Fruit fly (Drosophila melanogaster): ENCODE data around the gene p38c.

p38c gene

dm6 chr3R:24150103-24150502, at the start of gene p38c:
Gene p38c, minus strand, starts transcription at chr3R:24150203.
- TF ChIP-seq CG17801 (GFP tag; optimal IDR thresholded peaks at IDR 0.05; ENCODE audit: partially characterized antibody) = no peak

- TF ChIP-seq CG17801 (GFP tag; optimal IDR thresholded peaks at IDR 0.05; ENCODE audit: partially characterized antibody) = peak; percentile 93
These were observed 43.4 kb upstream of the p38c start, which contains the start of the genes SMC6 and CG6204 for dm6 chr3R:24193373-24193879. Gene SMC6, minus strand, starts transcription at chr3R:24193423. Gene CG6204, plus strand, starts transcription at chr3R:24193832.

dm6 chr3R:24188619-24189018, 38.6 kb upstream of the p38c start, which contains the start of gene CG5515:
Gene CG5515, minus strand, starts transcription at chr3R:24188896.
- peak; percentile 92 for TF ChIP-seq CG17801 (GFP tag; optimal IDR thresholded peaks at IDR 0.05; ENCODE audit: partially characterized antibody)

- no peak for TF ChIP-seq CG17801 (GFP tag; optimal IDR thresholded peaks at IDR 0.05; ENCODE audit: partially characterized antibody)
These were observed 36.2 kb upstream of the p38c start, which contains the start of gene mora for dm6 chr3R:24186188-24186587. Gene mora, plus strand, starts transcription at chr3R:24186359.

dm6 chr3R:24172379-24172778, 22.4 kb upstream of the p38c start, which contains the start of gene CG13606:
Gene CG13606, plus strand, starts transcription at chr3R:24172628.
- TF ChIP-seq CG17801 (GFP tag; optimal IDR thresholded peaks at IDR 0.05; ENCODE audit: partially characterized antibody) = no peak

- TF ChIP-seq CG17801 (GFP tag; optimal IDR thresholded peaks at IDR 0.05; ENCODE audit: partially characterized antibody) = peak; percentile 60
These were observed 19.4 kb upstream of the p38c start, which contains the start of gene CG5510 for dm6 chr3R:24169362-24169761. Gene CG5510, minus strand, starts transcription at chr3R:24169562.

dm6 chr3R:24163556-24164022, 13.6 kb upstream of the p38c start, which contains the start of gene Apc2:
Gene Apc2, plus strand, starts transcription at chr3R:24163966.
- TF ChIP-seq CG17801 (GFP tag; optimal IDR thresholded peaks at IDR 0.05; ENCODE audit: partially characterized antibody) = peak; percentile 50

- TF ChIP-seq CG17801 (GFP tag; optimal IDR thresholded peaks at IDR 0.05; ENCODE audit: partially characterized antibody) = no peak
These were observed 13.0 kb upstream of the p38c start, which contains the start of gene mRpS24 for dm6 chr3R:24162774-24163555. Gene mRpS24, minus strand, starts transcription at chr3R:24163545.

dm6 chr3R:24161173-24161811, 11.3 kb upstream of the p38c start, which contains the start of the genes Myo95E and TBC1d7:
Gene Myo95E, minus strand, starts transcription at chr3R:24161498.
Gene TBC1d7, plus strand, starts transcription at chr3R:24161727.
- TF ChIP-seq CG17801 (GFP tag; optimal IDR thresholded peaks at IDR 0.05; ENCODE audit: partially characterized antibody) = peak; percentile 91

dm6 chr3R:24151924-24152809, 2.2 kb upstream of the p38c start, which contains the start of the genes p38a and CG6178:
Gene p38a, minus strand, starts transcription at chr3R:24152321.
Gene CG6178, plus strand, starts transcription at chr3R:24152347.
- peak; percentile 99 for TF ChIP-seq CG17801 (GFP tag; optimal IDR thresholded peaks at IDR 0.05; ENCODE audit: partially characterized antibody)

dm6 chr3R:24148838-24149237, 1.2 kb downstream of the p38c start, which contains the start of gene Slimp:
Gene Slimp, minus strand, starts transcription at chr3R:24148967.
- peak; percentile 42 for TF ChIP-seq CG17801 (GFP tag; optimal IDR thresholded peaks at IDR 0.05; ENCODE audit: partially characterized antibody)

- TF ChIP-seq CG17801 (GFP tag; optimal IDR thresholded peaks at IDR 0.05; ENCODE audit: partially characterized antibody) = no peak
These were observed 5.5 kb downstream of the p38c start for dm6 chr3R:24144542-24144941.

- no peak for TF ChIP-seq CG17801 (GFP tag; optimal IDR thresholded peaks at IDR 0.05; ENCODE audit: partially characterized antibody)
These were observed 6.2 kb downstream of the p38c start for dm6 chr3R:24143779-24144178.

- no peak for TF ChIP-seq CG17801 (GFP tag; optimal IDR thresholded peaks at IDR 0.05; ENCODE audit: partially characterized antibody)
These were observed 6.6 kb downstream of the p38c start for dm6 chr3R:24143372-24143771.
